Worm (Caenorhabditis elegans): ENCODE data around the gene F53B1.8.

- TF ChIP-seq dmd-4 (tag; optimal IDR thresholded peaks at IDR 0.05; ENCODE audit: borderline replicate concordance) = no peak
- TF ChIP-seq ceh-9 (tag; optimal IDR thresholded peaks at IDR 0.05) = no peak
- no peak for TF ChIP-seq fax-1 (tag; optimal IDR thresholded peaks at IDR 0.05)
- TF ChIP-seq sox-4 (tag; optimal IDR thresholded peaks at IDR 0.05) = no peak
- no peak for TF ChIP-seq eyg-1 (tag; optimal IDR thresholded peaks at IDR 0.05)
- no peak for TF ChIP-seq ceh-34 (tag; optimal IDR thresholded peaks at IDR 0.05)
- TF ChIP-seq hlh-30 (tag; optimal IDR thresholded peaks at IDR 0.05; ENCODE audit: insufficient read depth) = no peak
- TF ChIP-seq nhr-11 (tag; optimal IDR thresholded peaks at IDR 0.05) = no peak
- TF ChIP-seq hlh-8 (tag; optimal IDR thresholded peaks at IDR 0.05) = no peak
- no peak for TF ChIP-seq elt-2 (tag; optimal IDR thresholded peaks at IDR 0.05)
- TF ChIP-seq unc-55 (GFP tag; optimal IDR thresholded peaks at IDR 0.05) = no peak
- TF ChIP-seq ama-1 (optimal IDR thresholded peaks at IDR 0.05) = no peak
- TF ChIP-seq F13H6.1 (tag; optimal IDR thresholded peaks at IDR 0.05) = no peak
Observed at ce11 chrX:2079536-2079935, 50.5 kb downstream of the F53B1.8 start, which contains the start of gene F49H12.4.
